Worm (Caenorhabditis elegans): Measurements from ENCODE around the gene fbxb-118.

The fbxb-118 gene

ce11 chrII:4044349-4044748 is 19.5 kb downstream of the fbxb-118 start, which contains the start of gene rpn-11 (continued):
- TF ChIP-seq fkh-3 (tag; optimal IDR thresholded peaks at IDR 0.05) (no peak), ztf-22 (GFP tag; optimal IDR thresholded peaks at IDR 0.05) (no peak), attf-3 (GFP tag; conservative IDR thresholded peaks at IDR 0.05) (peak; percentile 61; the same call in 1 of the 2 replicates), K11D2.4 (GFP tag; IDR thresholded peaks at IDR 0.05) (peak; percentile 85), lag-1 (GFP tag; IDR thresholded peaks at IDR 0.05) (no peak), gei-17 (GFP tag; optimal IDR thresholded peaks at IDR 0.05) (peak; percentile 17), efl-1 (GFP tag; optimal IDR thresholded peaks at IDR 0.05) (peak; percentile 91), nfyb-1 (GFP tag; IDR thresholded peaks at IDR 0.05) (peak; percentile 87), dox-1 (GFP tag; IDR thresholded peaks at IDR 0.05) (peak; percentile 92), egl-44 (GFP tag; IDR thresholded peaks at IDR 0.05) (peak; percentile 46; the same call in 1 of the 2 replicates), mel-28 (tag; optimal IDR thresholded peaks at IDR 0.05; ENCODE audit: borderline replicate concordance) (no peak), zim-3 (tag; optimal IDR thresholded peaks at IDR 0.05) (no peak), snpc-4 (GFP tag; optimal IDR thresholded peaks at IDR 0.05) (peak; percentile 1), snpc-4 (tag; optimal IDR thresholded peaks at IDR 0.05) (peak in 3 of 4 experiments; percentile 43 to 68 (median 60)), chd-7 (tag; optimal IDR thresholded peaks at IDR 0.05) (no peak), T26A5.8 (tag; optimal IDR thresholded peaks at IDR 0.05) (no peak), madf-10 (tag; optimal IDR thresholded peaks at IDR 0.05) (peak; percentile 1), snpc-3.4 (tag; optimal IDR thresholded peaks at IDR 0.05) (peak; percentile 10), cebp-2 (GFP tag; IDR thresholded peaks at IDR 0.05) (no peak), B0035.1 (tag; optimal IDR thresholded peaks at IDR 0.05) (no peak), ceh-79 (tag; optimal IDR thresholded peaks at IDR 0.05) (no peak), ccch-3 (GFP tag; optimal IDR thresholded peaks at IDR 0.05) (no peak), tbp1 (GFP tag; optimal IDR thresholded peaks at IDR 0.05) (peak; percentile 66), let-526 (GFP tag; IDR thresholded peaks at IDR 0.05) (no peak), Y79H2A.3 (GFP tag; conservative IDR thresholded peaks at IDR 0.05) (0 out of 2 replicates have a peak, but pooled peaks have one; percentile 46), athp-1 (tag; optimal IDR thresholded peaks at IDR 0.05) (peak; percentile 50), nhr-27 (tag; optimal IDR thresholded peaks at IDR 0.05) (no peak), ztf-3 (GFP tag; optimal IDR thresholded peaks at IDR 0.05) (no peak), ama-1 (optimal IDR thresholded peaks at IDR 0.05) (no peak), ama-1 (GFP tag; optimal IDR thresholded peaks at IDR 0.05) (no peak), madf-8 (GFP tag; conservative IDR thresholded peaks at IDR 0.05) (peak; percentile 81), ceh-100 (GFP tag; IDR thresholded peaks at IDR 0.05) (peak; percentile 41; the same call in 1 of the 2 replicates), mes-4 (tag; optimal IDR thresholded peaks at IDR 0.05) (no peak), rcor-1 (GFP tag; IDR thresholded peaks at IDR 0.05) (peak; percentile 74; the same call in 1 of the 2 replicates), hmg-1.2 (GFP tag; IDR thresholded peaks at IDR 0.05) (peak; percentile 92), F57C9.4 (tag; optimal IDR thresholded peaks at IDR 0.05) (no peak), dpff-1 (tag; optimal IDR thresholded peaks at IDR 0.05) (no peak), cebp-1 (GFP tag; IDR thresholded peaks at IDR 0.05) (no peak), cebp-1 (tag; optimal IDR thresholded peaks at IDR 0.05) (peak; percentile 83), nfya-1 (tag; optimal IDR thresholded peaks at IDR 0.05; ENCODE audit: borderline replicate concordance, insufficient read depth) (no peak), aptf-2 (GFP tag; conservative IDR thresholded peaks at IDR 0.05) (0 out of 2 replicates have a peak, but pooled peaks have one; percentile 38), rec-8 (tag; optimal IDR thresholded peaks at IDR 0.05) (no peak), F49E8.2 (tag; optimal IDR thresholded peaks at IDR 0.05; ENCODE audit: insufficient read depth) (no peak)

Data from whole organism, young adult.